Worm (Caenorhabditis elegans): ENCODE results near the gene med-1.

DNA sequence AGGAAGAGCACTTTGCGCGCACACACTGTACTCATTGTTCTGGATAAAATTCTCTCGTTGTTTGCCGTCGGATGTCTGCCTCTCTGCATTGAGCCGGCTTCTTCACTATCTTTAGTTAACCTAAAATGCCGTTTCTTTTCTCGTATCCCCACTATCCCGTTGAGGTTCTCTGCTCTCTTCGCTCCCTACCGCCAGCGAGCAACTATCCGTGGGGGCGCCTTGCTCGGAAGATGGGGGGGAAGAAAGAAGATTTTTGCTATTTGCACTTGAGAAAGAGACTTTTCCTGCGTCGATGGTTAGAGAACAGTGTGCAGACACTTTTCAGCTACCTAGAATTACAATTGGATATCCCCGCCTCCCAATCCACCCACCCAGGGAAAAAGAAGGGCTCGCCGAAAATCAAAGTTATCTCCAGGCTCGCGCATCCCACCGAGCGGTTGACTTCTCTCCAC is 37.3 kb downstream of the med-1 start, which contains the start of gene myo-2:
- no peak for TF ChIP-seq snpc-4 (tag; optimal IDR thresholded peaks at IDR 0.05)
- TF ChIP-seq pha-4 (tag; optimal IDR thresholded peaks at IDR 0.05) = peak; percentile 17
- no peak for TF ChIP-seq elt-3 (tag; optimal IDR thresholded peaks at IDR 0.05)
- TF ChIP-seq hlh-1 (tag; optimal IDR thresholded peaks at IDR 0.05) = no peak
